Worm (Caenorhabditis elegans): ENCODE measurements around the gene F32A11.1.

Gene F32A11.1

DNA sequence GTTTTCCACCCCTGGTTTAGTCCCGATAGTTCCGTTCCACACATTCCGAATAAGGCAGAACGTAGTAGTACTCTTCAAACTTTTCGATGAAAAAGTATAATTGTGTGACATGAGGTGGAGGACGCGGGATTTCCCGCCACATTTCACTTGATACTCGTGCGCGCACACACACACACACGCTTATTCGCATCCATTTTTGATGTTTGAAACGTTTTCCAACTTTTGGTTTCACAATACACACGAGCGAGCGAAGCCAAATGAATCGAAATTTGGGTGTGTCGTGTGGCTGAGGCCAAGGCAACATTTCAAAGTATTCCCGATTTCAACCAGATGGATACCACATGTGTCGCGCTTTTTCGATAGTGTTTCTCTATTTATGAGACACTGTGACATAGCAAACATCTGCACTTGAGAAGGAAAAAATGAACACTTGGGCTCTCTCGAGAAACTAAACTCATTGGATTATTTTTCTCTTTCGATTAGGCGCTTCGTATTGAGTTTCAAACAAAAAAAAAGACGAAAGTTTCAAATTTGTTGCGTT lies 36.5 kb downstream of the F32A11.1 start:
- TF ChIP-seq hlh-30 (tag; optimal IDR thresholded peaks at IDR 0.05; ENCODE audit: insufficient read depth) (peak; percentile 43), mxl-3 (GFP tag; optimal IDR thresholded peaks at IDR 0.05) (peak; percentile 46), vab-7 (GFP tag; IDR thresholded peaks at IDR 0.05) (no peak), mdl-1 (tag; optimal IDR thresholded peaks at IDR 0.05) (peak in 1 of 2 experiments; percentile 35), T26A8.4 (GFP tag; IDR thresholded peaks at IDR 0.05) (0 out of 2 replicates have a peak, but pooled peaks have one; percentile 15), gei-8 (GFP tag; optimal IDR thresholded peaks at IDR 0.05) (no peak), madf-9 (GFP tag; conservative IDR thresholded peaks at IDR 0.05) (no peak), hmg-1.1 (GFP tag; IDR thresholded peaks at IDR 0.05) (0 out of 2 replicates have a peak, but pooled peaks have one; percentile 34)

DNA sequence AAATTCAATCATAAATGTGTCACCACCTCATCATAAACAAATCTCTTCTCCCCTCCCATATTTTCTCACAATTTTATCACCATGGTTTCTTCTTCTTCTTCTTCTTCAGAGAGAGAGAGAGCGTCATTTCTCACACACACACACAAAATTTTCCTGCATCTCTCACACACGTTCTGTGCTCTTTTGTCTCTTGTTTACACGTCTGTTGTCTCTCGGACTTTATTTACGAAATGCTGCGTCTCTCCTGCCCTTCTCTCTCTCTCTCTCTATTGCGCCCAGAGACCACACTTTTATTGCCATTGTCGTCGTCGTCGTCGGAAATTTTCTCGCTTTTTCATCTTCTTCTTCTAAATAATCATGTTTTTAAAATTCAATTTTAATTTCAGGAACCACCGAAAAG lies 38.0 kb downstream of the F32A11.1 start, which contains the start of gene lec-1:
lec-1 (plus strand) TSS at position 387 of the 400 bp plus-strand sequence.
- TF ChIP-seq hmg-1.1 (GFP tag; IDR thresholded peaks at IDR 0.05) = peak; percentile 67
- no peak for TF ChIP-seq zip-11 (GFP tag; IDR thresholded peaks at IDR 0.05)
- TF ChIP-seq nhr-28 (tag; optimal IDR thresholded peaks at IDR 0.05) = peak; percentile 63
- TF ChIP-seq fos-1 (tag; optimal IDR thresholded peaks at IDR 0.05) = no peak
- no peak for TF ChIP-seq nhr-111 (GFP tag; optimal IDR thresholded peaks at IDR 0.05)
- peak; percentile 70 for TF ChIP-seq nhr-11 (tag; optimal IDR thresholded peaks at IDR 0.05)
- TF ChIP-seq Y5F2A.4 (GFP tag; optimal IDR thresholded peaks at IDR 0.05) = no peak
- peak; percentile 74 for TF ChIP-seq ama-1 (optimal IDR thresholded peaks at IDR 0.05)
- 0 out of 2 replicates have a peak, but pooled peaks have one; percentile 6 for TF ChIP-seq lim-7 (GFP tag; IDR thresholded peaks at IDR 0.05)
- no peak for TF ChIP-seq ceh-28 (tag; optimal IDR thresholded peaks at IDR 0.05)
- no peak for TF ChIP-seq F49E8.2 (tag; optimal IDR thresholded peaks at IDR 0.05; ENCODE audit: borderline replicate concordance)
- no peak for TF ChIP-seq php-3 (GFP tag; IDR thresholded peaks at IDR 0.05)
- TF ChIP-seq ZK546.5 (tag; optimal IDR thresholded peaks at IDR 0.05) = no peak
- TF ChIP-seq lin-15B (tag; optimal IDR thresholded peaks at IDR 0.05) = no peak
- TF ChIP-seq fkh-10 (GFP tag; optimal IDR thresholded peaks at IDR 0.05) = no peak
- no peak for TF ChIP-seq cey-2 (tag; optimal IDR thresholded peaks at IDR 0.05; ENCODE audit: borderline replicate concordance, insufficient read depth)
- 0 out of 2 replicates have a peak, but pooled peaks have one; percentile 16 for TF ChIP-seq tra-1 (GFP tag; IDR thresholded peaks at IDR 0.05)
- peak; percentile 85 for TF ChIP-seq aha-1 (tag)
- TF ChIP-seq lin-13 (GFP tag; optimal IDR thresholded peaks at IDR 0.05) = peak; percentile 11
- TF ChIP-seq madf-9 (GFP tag; conservative IDR thresholded peaks at IDR 0.05) = no peak
- TF ChIP-seq daf-19 (GFP tag; conservative IDR thresholded peaks at IDR 0.05) = no peak
- TF ChIP-seq zfp-2 (tag; optimal IDR thresholded peaks at IDR 0.05) = no peak
- no peak for TF ChIP-seq nhr-237 (tag; optimal IDR thresholded peaks at IDR 0.05)
- TF ChIP-seq Y105C5A.15 (GFP tag; IDR thresholded peaks at IDR 0.05) = no peak
- peak; percentile 13; the same call in 1 of the 2 replicates for TF ChIP-seq pha-4 (GFP tag; IDR thresholded peaks at IDR 0.05)
- peak; percentile 91 for TF ChIP-seq pha-4 (tag; optimal IDR thresholded peaks at IDR 0.05)
- TF ChIP-seq Y48G9A.11 (GFP tag; IDR thresholded peaks at IDR 0.05) = no peak
- no peak for TF ChIP-seq tag-97 (GFP tag; IDR thresholded peaks at IDR 0.05)
- peak; percentile 60 for TF ChIP-seq mes-2 (tag; optimal IDR thresholded peaks at IDR 0.05; ENCODE audit: poor library complexity, severe bottlenecking)
- TF ChIP-seq nhr-25 (tag; optimal IDR thresholded peaks at IDR 0.05; ENCODE audit: borderline replicate concordance, insufficient read depth) = no peak
- no peak for TF ChIP-seq vab-7 (GFP tag; IDR thresholded peaks at IDR 0.05)
- TF ChIP-seq nhr-102 (tag; optimal IDR thresholded peaks at IDR 0.05) = no peak
- no peak for TF ChIP-seq unc-130 (GFP tag; optimal IDR thresholded peaks at IDR 0.05)
- TF ChIP-seq arid-1 (GFP tag; conservative IDR thresholded peaks at IDR 0.05) = no peak
- no peak for TF ChIP-seq skn-1 (tag; optimal IDR thresholded peaks at IDR 0.05)
- peak in 1 of 2 experiments; percentile 50 for TF ChIP-seq unc-62 (GFP tag; optimal IDR thresholded peaks at IDR 0.05 in 1 of 2)
- no peak for TF ChIP-seq unc-62 (tag; optimal IDR thresholded peaks at IDR 0.05)
- TF ChIP-seq ces-1 (GFP tag; optimal IDR thresholded peaks at IDR 0.05) = no peak
- TF ChIP-seq egl-27 (tag; optimal IDR thresholded peaks at IDR 0.05) = no peak
- TF ChIP-seq T20F7.1 (GFP tag; optimal IDR thresholded peaks at IDR 0.05) = peak; percentile 60
- no peak for TF ChIP-seq snpc-4 (tag; optimal IDR thresholded peaks at IDR 0.05)
- TF ChIP-seq mep-1 (tag; optimal IDR thresholded peaks at IDR 0.05) = peak; percentile 70
- no peak for TF ChIP-seq F44E2.7 (GFP tag; IDR thresholded peaks at IDR 0.05)
- TF ChIP-seq F10B5.3 (tag; optimal IDR thresholded peaks at IDR 0.05) = no peak

Measured in whole organism, L4 larva.